Fruit fly (Drosophila melanogaster) whole organism, prepupa: ENCODE results near the gene CG34242.

Experiments used
- CG10631 ChIP-seq: fragments of 200-800 bp; sonication (Bioruptor generic); optimal IDR thresholded peaks from 2 replicates; lab custom pipeline; 2016; ENCODE audit warnings: missing biosample characterization, missing genetic modification characterization
- CG10669 ChIP-seq: fragments of 200-800 bp; sonication (Bioruptor generic); optimal IDR thresholded peaks from 3 replicates; lab custom pipeline; 2018; ENCODE audit warnings: missing biosample characterization, mild to moderate bottlenecking, missing genetic modification characterization, moderate library complexity
- CG11762 ChIP-seq: fragments of 200-800 bp; sonication (Bioruptor generic); optimal IDR thresholded peaks from 3 replicates; lab custom pipeline; 2016; ENCODE audit warnings: missing biosample characterization, missing genetic modification characterization; ENCODE audit not compliant: insufficient read depth
- CG11902 ChIP-seq: fragments of 200-800 bp; sonication (Bioruptor generic); optimal IDR thresholded peaks from 3 replicates; lab custom pipeline; 2016; ENCODE audit warnings: missing biosample characterization, missing genetic modification characterization
- CG16779 ChIP-seq: fragments of 200-800 bp; sonication (Bioruptor generic); optimal IDR thresholded peaks from 3 replicates; lab custom pipeline; 2017; ENCODE audit warnings: missing biosample characterization, mild to moderate bottlenecking, missing genetic modification characterization
- CG3032 ChIP-seq: fragments of 200-800 bp; optimal IDR thresholded peaks from 2 replicates; lab custom pipeline; 2019; ENCODE audit warnings: missing biosample characterization, mild to moderate bottlenecking, missing genetic modification characterization, moderate library complexity
- CG31627 ChIP-seq: fragments of 200-800 bp; sonication (Bioruptor generic); optimal IDR thresholded peaks from 3 replicates; lab custom pipeline; 2016; ENCODE audit warnings: missing biosample characterization, missing genetic modification characterization
- CG32006 ChIP-seq: fragments of 200-800 bp; sonication (Bioruptor generic); optimal IDR thresholded peaks from 3 replicates; lab custom pipeline; 2017; ENCODE audit warnings: missing biosample characterization, mild to moderate bottlenecking, missing genetic modification characterization
- CG34406 ChIP-seq: fragments of 200-800 bp; sonication (Bioruptor generic); optimal IDR thresholded peaks from 3 replicates; lab custom pipeline; 2016; ENCODE audit warnings: missing biosample characterization, missing genetic modification characterization
- CG3919 ChIP-seq: fragments of 200-800 bp; sonication (Bioruptor generic); optimal IDR thresholded peaks from 3 replicates; lab custom pipeline; 2016; ENCODE audit warnings: missing biosample characterization, missing genetic modification characterization
- CG4318 ChIP-seq: fragments of 200-800 bp; sonication (Bioruptor generic); optimal IDR thresholded peaks from 3 replicates; lab custom pipeline; 2017; ENCODE audit warnings: missing biosample characterization, mild to moderate bottlenecking, missing genetic modification characterization
- CG6163 ChIP-seq: fragments of 200-800 bp; sonication (Bioruptor generic); IDR thresholded peaks from 3 replicates; pipeline ENCODE4 v1.3.6; 2022; ENCODE audit warnings: missing biosample characterization, missing genetic modification characterization
- CG6276 ChIP-seq: fragments of 200-800 bp; sonication (Bioruptor generic); optimal IDR thresholded peaks from 2 replicates; lab custom pipeline; 2017; ENCODE audit warnings: missing biosample characterization, mild to moderate bottlenecking, missing genetic modification characterization
- CG6792 ChIP-seq: fragments of 200-800 bp; sonication (Bioruptor generic); optimal IDR thresholded peaks from 3 replicates; lab custom pipeline; 2016; ENCODE audit warnings: missing biosample characterization, missing genetic modification characterization
- CG6808 ChIP-seq: fragments of 200-800 bp; sonication (Bioruptor generic); optimal IDR thresholded peaks from 3 replicates; lab custom pipeline; 2017; ENCODE audit warnings: missing biosample characterization, missing genetic modification characterization, mild to moderate bottlenecking, moderate library complexity, missing genetic modification reagents
- CG6854 ChIP-seq: fragments of 200-800 bp; sonication (Bioruptor generic); optimal IDR thresholded peaks from 2 replicates; lab custom pipeline; 2017; ENCODE audit warnings: missing biosample characterization, mild to moderate bottlenecking, missing genetic modification characterization
- CG7368 ChIP-seq: fragments of 200-800 bp; sonication (Bioruptor generic); optimal IDR thresholded peaks from 3 replicates; lab custom pipeline; 2016; ENCODE audit warnings: missing biosample characterization, missing genetic modification characterization
- CG8119 ChIP-seq: fragments of 200-800 bp; sonication (Bioruptor generic); IDR thresholded peaks from 3 replicates; pipeline ENCODE4 v1.3.6; 2022; ENCODE audit warnings: missing biosample characterization, missing genetic modification characterization
- CG8319 ChIP-seq: fragments of 200-800 bp; sonication (Bioruptor generic); optimal IDR thresholded peaks from 3 replicates; lab custom pipeline; 2016; ENCODE audit warnings: missing biosample characterization, missing genetic modification characterization
- CG8632 ChIP-seq: fragments of 200-800 bp; sonication (Bioruptor generic); optimal IDR thresholded peaks from 3 replicates; lab custom pipeline; 2016; ENCODE audit warnings: missing biosample characterization, missing genetic modification characterization
- CG9139 ChIP-seq: fragments of 200-800 bp; sonication (Bioruptor generic); optimal IDR thresholded peaks from 3 replicates; lab custom pipeline; 2017; ENCODE audit warnings: missing biosample characterization, mild to moderate bottlenecking, missing genetic modification characterization
- Eip75B ChIP-seq: fragments of 200-800 bp; sonication (Bioruptor generic); optimal IDR thresholded peaks from 3 replicates; lab custom pipeline; 2016; ENCODE audit warnings: missing biosample characterization, missing genetic modification characterization
- Eip78C ChIP-seq: fragments of 200-800 bp; sonication (Bioruptor generic); peaks from one replicate; lab custom pipeline; 2016; ENCODE audit warnings: missing biosample characterization, missing genetic modification characterization
- Eip93F ChIP-seq: fragments of 200-800 bp; sonication (Bioruptor generic); optimal IDR thresholded peaks from 2 replicates; lab custom pipeline; 2016; ENCODE audit warnings: missing biosample characterization, mild to moderate bottlenecking, missing genetic modification characterization
- Ets96B ChIP-seq: fragments of 200-800 bp; optimal IDR thresholded peaks from 2 replicates; lab custom pipeline; 2019; ENCODE audit warnings: missing biosample characterization, mild to moderate bottlenecking, missing genetic modification characterization, moderate library complexity
- Gug ChIP-seq: fragments of 200-800 bp; sonication (Bioruptor generic); IDR thresholded peaks from 2 replicates; pipeline ENCODE4 v1.3.6; 2022; ENCODE audit warnings: missing biosample characterization, missing genetic modification characterization
- Hr38 ChIP-seq: sonication (Bioruptor generic); optimal IDR thresholded peaks from 2 replicates; lab custom pipeline; 2016; ENCODE audit warnings: missing biosample characterization, missing genetic modification characterization
- Hr39 ChIP-seq: fragments of 200-800 bp; sonication (Bioruptor generic); optimal IDR thresholded peaks from 2 replicates; lab custom pipeline; 2016; ENCODE audit warnings: missing biosample characterization, missing genetic modification characterization
- Lpt ChIP-seq: fragments of 200-800 bp; sonication (Bioruptor generic); optimal IDR thresholded peaks from 3 replicates; lab custom pipeline; 2016; ENCODE audit warnings: missing biosample characterization, missing genetic modification characterization
- Met ChIP-seq: fragments of 200-800 bp; sonication (Bioruptor generic); optimal IDR thresholded peaks from 3 replicates; lab custom pipeline; 2016; ENCODE audit warnings: missing biosample characterization, missing genetic modification characterization
- OdsH ChIP-seq: fragments of 200-800 bp; sonication (Bioruptor generic); optimal IDR thresholded peaks from 3 replicates; lab custom pipeline; 2016; ENCODE audit warnings: missing biosample characterization, missing genetic modification characterization
- Smox ChIP-seq: fragments of 200-800 bp; sonication (Bioruptor generic); optimal IDR thresholded peaks from 3 replicates; lab custom pipeline; 2016; ENCODE audit warnings: missing biosample characterization, missing genetic modification characterization
- Sox14 ChIP-seq: fragments of 200-800 bp; sonication (Bioruptor generic); optimal IDR thresholded peaks from 3 replicates; lab custom pipeline; 2016; ENCODE audit warnings: missing biosample characterization, missing genetic modification characterization
- achi ChIP-seq: fragments of 200-800 bp; sonication (Bioruptor generic); optimal IDR thresholded peaks from 3 replicates; lab custom pipeline; 2016; ENCODE audit warnings: missing biosample characterization, missing genetic modification characterization
- acj6 ChIP-seq: fragments of 200-800 bp; sonication (Bioruptor generic); optimal IDR thresholded peaks from 3 replicates; lab custom pipeline; 2016; ENCODE audit warnings: missing biosample characterization, missing genetic modification characterization
- cyc ChIP-seq: fragments of 200-800 bp; sonication (Bioruptor generic); optimal IDR thresholded peaks from 3 replicates; lab custom pipeline; 2016; ENCODE audit warnings: missing biosample characterization, missing genetic modification characterization
- eg ChIP-seq: fragments of 200-800 bp; sonication (Bioruptor generic); IDR thresholded peaks from 3 replicates; pipeline ENCODE4 v1.3.6; 2022; ENCODE audit warnings: missing biosample characterization, missing genetic modification characterization
- fd59A ChIP-seq: fragments of 200-800 bp; sonication (Bioruptor generic); optimal IDR thresholded peaks from 2 replicates; lab custom pipeline; 2017; ENCODE audit warnings: missing biosample characterization, mild to moderate bottlenecking, missing genetic modification characterization, missing genetic modification reagents
- fd85E ChIP-seq: fragments of 200-800 bp; sonication (Bioruptor generic); optimal IDR thresholded peaks from 3 replicates; lab custom pipeline; 2016; ENCODE audit warnings: missing biosample characterization, missing genetic modification characterization
- fkh ChIP-seq: fragments of 200-800 bp; sonication (Bioruptor generic); optimal IDR thresholded peaks from 3 replicates; lab custom pipeline; 2017; ENCODE audit warnings: missing biosample characterization, mild to moderate bottlenecking, missing genetic modification characterization, moderate library complexity
- lz ChIP-seq: fragments of 200-800 bp; sonication (Bioruptor generic); optimal IDR thresholded peaks from 3 replicates; lab custom pipeline; 2016; ENCODE audit warnings: missing biosample characterization, missing genetic modification characterization
- net ChIP-seq: fragments of 200-800 bp; sonication (Bioruptor generic); optimal IDR thresholded peaks from 3 replicates; lab custom pipeline; 2016; ENCODE audit warnings: missing biosample characterization, missing genetic modification characterization
- pdm3 ChIP-seq: fragments of 200-800 bp; sonication (Bioruptor generic); optimal IDR thresholded peaks from 3 replicates; lab custom pipeline; 2016; ENCODE audit warnings: missing biosample characterization, missing genetic modification characterization
- salr ChIP-seq, 2 experiments: fragments of 200-800 bp; sonication (Bioruptor generic); optimal IDR thresholded peaks; 3 replicates each; lab custom pipeline; 2016 to 2018; ENCODE audit warnings: missing biosample characterization in 2 of 2, missing genetic modification characterization in 2 of 2, mild to moderate bottlenecking in 1 of 2
- spab ChIP-seq: fragments of 200-800 bp; sonication (Bioruptor generic); optimal IDR thresholded peaks from 2 replicates; lab custom pipeline; 2017; ENCODE audit warnings: missing biosample characterization, mild to moderate bottlenecking, missing genetic modification characterization, missing genetic modification reagents
- svp ChIP-seq: fragments of 200-800 bp; sonication (Bioruptor generic); peaks from one replicate; lab custom pipeline; 2016; ENCODE audit warnings: missing biosample characterization, missing genetic modification characterization
- topi ChIP-seq: fragments of 200-800 bp; sonication (Bioruptor generic); optimal IDR thresholded peaks from 3 replicates; lab custom pipeline; 2016; ENCODE audit warnings: missing biosample characterization, missing genetic modification characterization
- vri ChIP-seq: fragments of 200-800 bp; sonication (Bioruptor generic); optimal IDR thresholded peaks from 3 replicates; lab custom pipeline; 2016; ENCODE audit warnings: missing biosample characterization, mild to moderate bottlenecking, missing genetic modification characterization

CG34242 gene

DNA sequence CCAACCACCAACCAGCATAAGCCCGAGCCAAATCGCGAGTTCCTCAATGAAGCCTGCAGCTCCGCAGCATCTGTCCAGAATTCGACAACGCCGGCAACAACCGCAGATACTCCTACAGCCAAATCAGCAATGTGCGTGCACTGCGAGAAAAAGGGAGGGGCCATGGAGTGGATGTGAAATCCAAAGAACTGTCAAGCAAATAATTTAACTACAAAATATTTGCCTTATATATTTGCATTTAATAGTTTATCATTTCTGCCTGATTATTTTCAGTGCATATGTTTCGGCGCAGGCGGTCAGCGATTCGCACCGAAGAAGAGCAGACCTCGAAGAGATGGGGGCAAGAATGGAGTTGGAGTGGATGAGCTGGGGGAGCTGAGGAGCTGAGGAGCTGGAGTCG, 17.9 kb downstream of the CG34242 start (continued):
- TF ChIP-seq CG6163 (GFP tag; lab: Robert Waterston, UW) = peak; percentile 90
- peak; percentile 79 for TF ChIP-seq spab (GFP tag; lab: Kevin White, UChicago)
- TF ChIP-seq svp (GFP tag; lab: Kevin White, UChicago) = peak; percentile 94
- peak; percentile 55 for TF ChIP-seq net (GFP tag; lab: Kevin White, UChicago)
- TF ChIP-seq CG32006 = peak; percentile 68
- peak; percentile 77 for TF ChIP-seq Hr39 (GFP tag; lab: Kevin White, UChicago)
- peak; percentile 82 for TF ChIP-seq CG10669 (GFP tag; lab: Kevin White, UChicago)
- peak; percentile 69 for TF ChIP-seq CG8119 (GFP tag; lab: Robert Waterston, UW)
- TF ChIP-seq Eip78C = peak; percentile 93
- peak; percentile 64 for TF ChIP-seq CG11902 (GFP tag; lab: Kevin White, UChicago)
- peak; percentile 78 for TF ChIP-seq Ets96B (tag; lab: Kevin White, UChicago)
- peak; percentile 76 for TF ChIP-seq CG6792 (GFP tag; lab: Kevin White, UChicago)
- peak; percentile 69 for TF ChIP-seq cyc
- TF ChIP-seq eg = peak; percentile 80
- peak; percentile 77 for TF ChIP-seq Eip75B (GFP tag; lab: Kevin White, UChicago)
- peak; percentile 58 for TF ChIP-seq CG8319
- TF ChIP-seq pdm3 (GFP tag; lab: Kevin White, UChicago) = peak; percentile 74
- no peak for TF ChIP-seq fd85E (GFP tag; lab: Kevin White, UChicago)
- peak; percentile 17 for TF ChIP-seq CG4318 (GFP tag; lab: Kevin White, UChicago)

DNA sequence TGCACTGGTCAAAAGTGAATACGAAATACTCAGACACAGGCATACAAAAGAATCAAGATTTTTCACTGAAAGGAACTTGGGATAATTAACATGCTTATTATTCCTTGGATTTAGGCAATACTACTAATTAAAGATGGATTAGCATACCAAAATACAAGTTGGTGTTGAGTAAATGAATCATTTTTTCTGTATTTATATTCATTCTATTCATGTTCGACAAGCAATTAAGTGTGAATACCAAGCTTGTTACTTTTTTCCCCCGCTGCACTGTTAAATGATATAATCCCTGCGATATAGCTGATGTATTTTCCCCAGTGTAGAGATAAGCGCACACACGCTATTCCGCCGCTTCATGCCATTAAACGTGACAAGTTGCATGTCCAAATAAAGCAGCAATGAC, 23.9 kb downstream of the CG34242 start:
- TF ChIP-seq topi (GFP tag; lab: Kevin White, UChicago) = peak; percentile 79
- peak; percentile 65 for TF ChIP-seq CG3032 (tag; lab: Kevin White, UChicago)
- TF ChIP-seq Lpt (GFP tag; lab: Kevin White, UChicago) = no peak
- peak; percentile 72 for TF ChIP-seq CG34406
- TF ChIP-seq CG10631 = peak; percentile 62
- TF ChIP-seq CG10669 (GFP tag; lab: Kevin White, UChicago) = peak; percentile 70
- peak; percentile 74 for TF ChIP-seq Sox14 (GFP tag; lab: Kevin White, UChicago)
- TF ChIP-seq eg = no peak
- peak; percentile 81 for TF ChIP-seq CG31627 (GFP tag; lab: Kevin White, UChicago)
- TF ChIP-seq Eip75B (GFP tag; lab: Kevin White, UChicago) = peak; percentile 69
- no peak for TF ChIP-seq Hr38 (GFP tag; lab: Kevin White, UChicago)
- TF ChIP-seq cyc = peak; percentile 73
- TF ChIP-seq svp (GFP tag; lab: Kevin White, UChicago) = peak; percentile 97
- TF ChIP-seq CG6163 (GFP tag; lab: Robert Waterston, UW) = peak; percentile 23; the same call in 2 of the 3 replicates
- peak; percentile 84 for TF ChIP-seq Met (GFP tag; lab: Kevin White, UChicago)
- peak in 1 of 2 experiments; percentile 12 for TF ChIP-seq salr (GFP tag; optimal IDR thresholded peaks at IDR 0.05; lab: Kevin White, UChicago)
- peak; percentile 62 for TF ChIP-seq OdsH (GFP tag; lab: Kevin White, UChicago)
- peak; percentile 68 for TF ChIP-seq CG8632 (GFP tag; lab: Kevin White, UChicago)
- TF ChIP-seq Smox (GFP tag; lab: Kevin White, UChicago) = peak; percentile 74
- TF ChIP-seq CG32006 = peak; percentile 61
- TF ChIP-seq CG6808 = peak; percentile 67
- no peak for TF ChIP-seq CG16779 (tag; lab: Kevin White, UChicago)
- no peak for TF ChIP-seq fkh (GFP tag; lab: Kevin White, UChicago)
- peak; percentile 45 for TF ChIP-seq CG11762
- TF ChIP-seq pdm3 (GFP tag; lab: Kevin White, UChicago) = peak; percentile 67
- TF ChIP-seq CG6276 (GFP tag; lab: Kevin White, UChicago) = no peak
- TF ChIP-seq fd59A = peak; percentile 72
- peak; percentile 76 for TF ChIP-seq lz (GFP tag; lab: Kevin White, UChicago)
- no peak for TF ChIP-seq CG6854 (GFP tag; lab: Kevin White, UChicago)
- peak; percentile 70 for TF ChIP-seq achi (GFP tag; lab: Kevin White, UChicago)
- TF ChIP-seq Eip93F = no peak
- peak; percentile 49 for TF ChIP-seq vri
- TF ChIP-seq CG6792 (GFP tag; lab: Kevin White, UChicago) = peak; percentile 61
- peak; percentile 69 for TF ChIP-seq Ets96B (tag; lab: Kevin White, UChicago)
- peak; percentile 3 for TF ChIP-seq fd85E (GFP tag; lab: Kevin White, UChicago)
- TF ChIP-seq Gug = no peak
- peak; percentile 5 for TF ChIP-seq CG9139
- TF ChIP-seq CG3919 (GFP tag; lab: Kevin White, UChicago) = peak; percentile 57
- TF ChIP-seq CG8119 (GFP tag; lab: Robert Waterston, UW) = peak; percentile 24; the same call in 1 of the 3 replicates
- TF ChIP-seq Hr39 (GFP tag; lab: Kevin White, UChicago) = peak; percentile 83
- TF ChIP-seq CG7368 (GFP tag; lab: Kevin White, UChicago) = peak; percentile 51
- TF ChIP-seq acj6 = peak; percentile 76
- TF ChIP-seq CG4318 (GFP tag; lab: Kevin White, UChicago) = peak; percentile 5
- TF ChIP-seq CG8319 = peak; percentile 50
